Worm (Caenorhabditis elegans): Measurements from ENCODE around the gene B0546.5.

DNA sequence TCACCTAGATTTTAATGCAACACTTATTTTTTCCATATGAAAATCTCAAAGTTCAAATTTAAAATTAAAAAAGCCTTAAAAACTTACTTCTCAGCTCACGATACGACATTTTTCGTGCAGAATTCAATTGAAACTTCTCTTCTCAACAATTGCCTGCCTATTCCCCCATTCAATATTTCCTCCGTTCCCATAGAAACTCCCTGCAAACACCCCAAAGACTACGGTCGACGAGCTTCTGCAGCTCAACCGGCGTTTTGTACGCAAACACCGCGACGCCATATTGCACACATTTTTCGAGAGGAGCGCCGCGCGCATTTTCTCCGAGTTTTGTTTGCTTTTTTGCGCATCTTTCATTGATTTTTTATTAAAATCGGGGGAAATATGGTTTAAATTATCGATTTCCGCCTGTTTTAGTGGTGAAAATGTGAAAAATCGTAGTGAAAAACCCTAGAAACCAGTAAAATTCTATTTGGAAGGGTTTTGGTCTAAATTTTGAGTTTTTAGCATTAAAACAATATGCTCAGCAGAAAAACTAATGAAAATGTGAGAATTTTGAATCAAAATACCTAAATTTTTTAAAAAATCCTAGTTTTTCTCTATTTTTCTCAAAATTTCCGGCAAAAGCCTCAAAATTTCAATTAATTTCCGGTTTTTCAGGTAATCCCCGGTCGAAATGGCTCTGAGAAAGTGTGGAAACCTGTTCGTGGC lies 9.3 kb upstream of the B0546.5 start, which contains the start of the genes dyf-3 and pdhb-1:
- TF ChIP-seq klf-2 (GFP tag; conservative IDR thresholded peaks at IDR 0.05) (no peak), ztf-29 (GFP tag; IDR thresholded peaks at IDR 0.05) (peak; percentile 84), med-1 (GFP tag; optimal IDR thresholded peaks at IDR 0.05; ENCODE audit: insufficient read depth) (no peak), ztf-23 (GFP tag; IDR thresholded peaks at IDR 0.05) (no peak), cog-1 (tag; optimal IDR thresholded peaks at IDR 0.05) (no peak), flt-1 (GFP tag; IDR thresholded peaks at IDR 0.05) (no peak), T22C8.4 (GFP tag; IDR thresholded peaks at IDR 0.05) (no peak), ref-1 (GFP tag; conservative IDR thresholded peaks at IDR 0.05) (no peak)

Measured in whole organism, midembryonic.